Fruit fly (Drosophila melanogaster): ENCODE data around the gene Tspo.
A peak's percentile ranks its signal among the peaks of the same experiment; 100 is the strongest.

Gene Tspo

dm6 chr2L:568030-568429 lies 8.6 kb downstream of the Tspo start, which contains the start of the genes Nle and Sf3b1 (continued):
- TF ChIP-seq cad (GFP tag; optimal IDR thresholded peaks at IDR 0.05): no peak
- TF ChIP-seq phol (tag; optimal IDR thresholded peaks at IDR 0.05): peak; percentile 77
- TF ChIP-seq CG11504 (tag; optimal IDR thresholded peaks at IDR 0.05): no peak
- TF ChIP-seq CTCF (GFP tag; optimal IDR thresholded peaks at IDR 0.05): no peak
- TF ChIP-seq CG12071 (GFP tag; optimal IDR thresholded peaks at IDR 0.05): no peak
- 0 out of 4 replicates have a peak, but pooled peaks have one; percentile 60 for TF ChIP-seq chinmo (GFP tag; IDR thresholded peaks at IDR 0.05; ENCODE audit: partially characterized antibody)
- TF ChIP-seq Gsc (GFP tag; IDR thresholded peaks at IDR 0.05): no peak
- TF ChIP-seq Taf1 (GFP tag; IDR thresholded peaks at IDR 0.05): no peak
- TF ChIP-seq CG7963 (GFP tag; IDR thresholded peaks at IDR 0.05; ENCODE audit: partially characterized antibody): peak; percentile 48; the same call in 1 of the 3 replicates
- TF ChIP-seq Deaf1 (tag; optimal IDR thresholded peaks at IDR 0.05): no peak
- peak; percentile 53 for TF ChIP-seq CG18011 (GFP tag; optimal IDR thresholded peaks at IDR 0.05)
- TF ChIP-seq CG6854 (GFP tag; optimal IDR thresholded peaks at IDR 0.05): no peak
- TF ChIP-seq CG2712 (tag; optimal IDR thresholded peaks at IDR 0.05): peak; percentile 76
- 0 out of 3 replicates have a peak, but pooled peaks have one; percentile 21 for TF ChIP-seq croc (GFP tag; conservative IDR thresholded peaks at IDR 0.05)
- peak; percentile 9 for TF ChIP-seq CG18599 (GFP tag; optimal IDR thresholded peaks at IDR 0.05)
- peak; percentile 50 for TF ChIP-seq CG10654 (GFP tag; optimal IDR thresholded peaks at IDR 0.05)
- no peak for TF ChIP-seq CG6683 (GFP tag; optimal IDR thresholded peaks at IDR 0.05)
- no peak for TF ChIP-seq en (GFP tag; optimal IDR thresholded peaks at IDR 0.05)
- peak; percentile 41 for TF ChIP-seq tin (GFP tag; optimal IDR thresholded peaks at IDR 0.05)
- peak; percentile 74 for TF ChIP-seq CG34376 (GFP tag; optimal IDR thresholded peaks at IDR 0.05)
- TF ChIP-seq fu2 (GFP tag; optimal IDR thresholded peaks at IDR 0.05): peak; percentile 19
- no peak for TF ChIP-seq CG10274 (GFP tag; optimal IDR thresholded peaks at IDR 0.05)
- no peak for TF ChIP-seq TFAM (GFP tag; optimal IDR thresholded peaks at IDR 0.05)
- TF ChIP-seq trem (tag; optimal IDR thresholded peaks at IDR 0.05): peak; percentile 91
- TF ChIP-seq Hr39 (optimal IDR thresholded peaks at IDR 0.05): no peak
- TF ChIP-seq zfh1 (GFP tag; IDR thresholded peaks at IDR 0.05): no peak
- TF ChIP-seq ttk (GFP tag; IDR thresholded peaks at IDR 0.05): no peak
- TF ChIP-seq sna (GFP tag; IDR thresholded peaks at IDR 0.05; ENCODE audit: partially characterized antibody): peak; percentile 97
- peak; percentile 6; the same call in 1 of the 2 replicates for TF ChIP-seq lmd (GFP tag; IDR thresholded peaks at IDR 0.05)
- peak; percentile 29; the same call in 1 of the 2 replicates for TF ChIP-seq sisA (GFP tag; IDR thresholded peaks at IDR 0.05)
- TF ChIP-seq CG7271 (tag; optimal IDR thresholded peaks at IDR 0.05): peak; percentile 7
- TF ChIP-seq YL-1 (GFP tag; optimal IDR thresholded peaks at IDR 0.05): peak; percentile 90
- no peak for TF ChIP-seq CG3726 (GFP tag; IDR thresholded peaks at IDR 0.05)
- TF ChIP-seq cg (GFP tag; optimal IDR thresholded peaks at IDR 0.05): no peak
- TF ChIP-seq CG16863 (GFP tag; optimal IDR thresholded peaks at IDR 0.05): peak; percentile 27
- TF ChIP-seq Trl (optimal IDR thresholded peaks at IDR 0.05): no peak
- peak; percentile 35 for TF ChIP-seq Trl (GFP tag; optimal IDR thresholded peaks at IDR 0.05)
- no peak for TF ChIP-seq cas (GFP tag; IDR thresholded peaks at IDR 0.05)
- no peak for TF ChIP-seq pan (optimal IDR thresholded peaks at IDR 0.05)
- TF ChIP-seq pan (GFP tag; optimal IDR thresholded peaks at IDR 0.05 in 1 of 2, IDR thresholded peaks at IDR 0.05 in 1 of 2): peak in 1 of 2 experiments; percentile 34
- TF ChIP-seq pfk (GFP tag; optimal IDR thresholded peaks at IDR 0.05): no peak
- TF ChIP-seq CG7928 (GFP tag; optimal IDR thresholded peaks at IDR 0.05): peak; percentile 4
- TF ChIP-seq Gug (GFP tag; IDR thresholded peaks at IDR 0.05): peak; percentile 27; the same call in 1 of the 4 replicates
- no peak for TF ChIP-seq CG4820 (GFP tag; optimal IDR thresholded peaks at IDR 0.05)
- no peak for TF ChIP-seq chm (GFP tag; IDR thresholded peaks at IDR 0.05)
- peak in 1 of 3 experiments; percentile 35 for TF ChIP-seq Stat92E (GFP tag; optimal IDR thresholded peaks at IDR 0.05)
- TF ChIP-seq CG10366 (GFP tag; IDR thresholded peaks at IDR 0.05): peak; percentile 8; the same call in 1 of the 2 replicates
- TF ChIP-seq CG13287 (GFP tag; IDR thresholded peaks at IDR 0.05; ENCODE audit: partially characterized antibody): peak; percentile 99
- TF ChIP-seq pb (GFP tag; optimal IDR thresholded peaks at IDR 0.05): no peak
- peak; percentile 12 for TF ChIP-seq Atf3 (GFP tag; optimal IDR thresholded peaks at IDR 0.05)
- peak; percentile 59 for TF ChIP-seq NC2β (GFP tag; optimal IDR thresholded peaks at IDR 0.05)
- peak; percentile 89 for TF ChIP-seq Bgb (GFP tag; IDR thresholded peaks at IDR 0.05; ENCODE audit: partially characterized antibody)
